Fruit fly (Drosophila melanogaster) whole organism, wandering third instar larva: ENCODE results near the gene Scsalpha2.

Experiments used
- CG32264 ChIP-seq: fragments of 200-800 bp; sonication (Bioruptor generic); optimal IDR thresholded peaks from 2 replicates; lab custom pipeline; 2016; ENCODE audit warnings: missing biosample characterization, missing genetic modification characterization
- CG9705 ChIP-seq: fragments of 200-800 bp; sonication (Bioruptor generic); optimal IDR thresholded peaks from 2 replicates; lab custom pipeline; 2018; ENCODE audit warnings: missing biosample characterization, mild to moderate bottlenecking, missing genetic modification characterization
- CrebA ChIP-seq: fragments of 200-800 bp; sonication (Bioruptor generic); optimal IDR thresholded peaks from 2 replicates; lab custom pipeline; 2016; ENCODE audit warnings: missing biosample characterization, mild to moderate bottlenecking, missing genetic modification characterization, borderline replicate concordance
- Dif ChIP-seq: fragments of 200-275, 200-300 bp; sonication (Bioruptor generic); optimal IDR thresholded peaks from 2 replicates; lab custom pipeline; 2018; ENCODE audit warnings: missing biosample characterization, missing genetic modification characterization; ENCODE audit not compliant: partially characterized antibody
- HLH106 ChIP-seq: fragments of 200-800 bp; optimal IDR thresholded peaks from 3 replicates; lab custom pipeline; 2019; ENCODE audit warnings: missing biosample characterization, mild to moderate bottlenecking, missing genetic modification characterization, moderate library complexity
- Hr78 ChIP-seq: fragments of >200 bp; optimal IDR thresholded peaks from 2 replicates; lab custom pipeline; 2017; ENCODE audit warnings: missing biosample characterization, missing genetic modification characterization
- Hr83 ChIP-seq: fragments of 200-300 bp; sonication (Bioruptor generic); optimal IDR thresholded peaks from 2 replicates; lab custom pipeline; 2016; ENCODE audit warnings: missing biosample characterization, mild to moderate bottlenecking, missing genetic modification characterization, moderate library complexity; ENCODE audit not compliant: poor library complexity, severe bottlenecking
- Mio ChIP-seq: sonication (Bioruptor generic); optimal IDR thresholded peaks from 2 replicates; lab custom pipeline; 2016; ENCODE audit warnings: missing biosample characterization, missing genetic modification characterization
- Myc ChIP-seq: fragments of >200 bp; optimal IDR thresholded peaks from 2 replicates; lab custom pipeline; 2017
- OdsH ChIP-seq: fragments of 200-800 bp; sonication (Bioruptor generic); optimal IDR thresholded peaks from 2 replicates; lab custom pipeline; 2016; ENCODE audit warnings: missing biosample characterization, mild to moderate bottlenecking, missing genetic modification characterization
- Sp1 ChIP-seq: fragments of 200-800 bp; sonication (Bioruptor generic); optimal IDR thresholded peaks from 3 replicates; lab custom pipeline; 2019; ENCODE audit warnings: missing biosample characterization, mild to moderate bottlenecking, missing genetic modification characterization, moderate library complexity
- dmrt93B ChIP-seq: fragments of 200-800 bp; sonication (Bioruptor generic); optimal IDR thresholded peaks from 2 replicates; lab custom pipeline; 2018; ENCODE audit warnings: missing biosample characterization, mild to moderate bottlenecking, missing genetic modification characterization
- fru ChIP-seq: fragments of 200-800 bp; sonication (Bioruptor generic); optimal IDR thresholded peaks from 3 replicates; lab custom pipeline; 2016; ENCODE audit warnings: missing biosample characterization, mild to moderate bottlenecking, missing genetic modification characterization
- h ChIP-seq: fragments of 200-800 bp; sonication (Bioruptor generic); optimal IDR thresholded peaks from 3 replicates; lab custom pipeline; 2016; ENCODE audit warnings: missing biosample characterization, mild to moderate bottlenecking, missing genetic modification characterization
- lola ChIP-seq: fragments of >200 bp; optimal IDR thresholded peaks from 2 replicates; lab custom pipeline; 2017; ENCODE audit warnings: missing biosample characterization, missing genetic modification characterization
- pan ChIP-seq: fragments of >200 bp; optimal IDR thresholded peaks from 2 replicates; lab custom pipeline; 2017
- psq ChIP-seq: fragments of 200-800 bp; sonication (Bioruptor generic); optimal IDR thresholded peaks from 3 replicates; lab custom pipeline; 2017; ENCODE audit warnings: missing biosample characterization, mild to moderate bottlenecking, missing genetic modification characterization, moderate library complexity
- sage ChIP-seq: fragments of 200-800 bp; sonication (Bioruptor generic); optimal IDR thresholded peaks from 2 replicates; lab custom pipeline; 2016; ENCODE audit warnings: missing biosample characterization, mild to moderate bottlenecking, missing genetic modification characterization
- tai ChIP-seq: sonication (Bioruptor generic); optimal IDR thresholded peaks from 2 replicates; lab custom pipeline; 2016; ENCODE audit warnings: missing biosample characterization, missing genetic modification characterization
- usp ChIP-seq: fragments of >200 bp; optimal IDR thresholded peaks from 2 replicates; lab custom pipeline; 2017; ENCODE audit warnings: missing biosample characterization, missing genetic modification characterization

Gene Scsalpha2

dm6 chr3R:19460409-19461217 lies 2.3 kb downstream of the Scsalpha2 start, which contains the start of gene Dys (continued):
- TF ChIP-seq tai (peak; percentile 63), h (GFP tag; lab: Kevin White, UChicago) (peak; percentile 95), Hr83 (no peak), Dif (GFP tag; lab: Kevin White, UChicago) (no peak), usp (GFP tag; lab: Kevin White, UChicago) (no peak), Myc (lab: Kevin White, UChicago) (no peak), psq (peak; percentile 85), pan (lab: Kevin White, UChicago) (peak; percentile 72), sage (GFP tag; lab: Kevin White, UChicago) (peak; percentile 46), Sp1 (GFP tag; lab: Kevin White, UChicago) (peak; percentile 79), HLH106 (tag; lab: Kevin White, UChicago) (peak; percentile 84), lola (GFP tag; lab: Kevin White, UChicago) (no peak)
- TF ChIP-seq, all 38 proteins: peak for 28

- no peak for TF ChIP-seq fru
- no peak for TF ChIP-seq CG32264 (GFP tag; lab: Kevin White, UChicago)
Observed at dm6 chr3R:19425099-19425498, 37.8 kb downstream of the Scsalpha2 start, which contains the start of gene CG3517. Gene CG3517, minus strand, starts transcription at chr3R:19425199.

- no peak for TF ChIP-seq h (GFP tag; lab: Kevin White, UChicago)
- no peak for TF ChIP-seq Hr78 (GFP tag; lab: Kevin White, UChicago)
- no peak for TF ChIP-seq OdsH (GFP tag; lab: Kevin White, UChicago)
- TF ChIP-seq dmrt93B (GFP tag; lab: Kevin White, UChicago): no peak
- no peak for TF ChIP-seq Mio
- no peak for TF ChIP-seq sage (GFP tag; lab: Kevin White, UChicago)
- no peak for TF ChIP-seq CrebA (GFP tag; lab: Kevin White, UChicago)
- TF ChIP-seq CG9705 (GFP tag; lab: Kevin White, UChicago): no peak
- TF ChIP-seq, all 38 proteins: peak for 0
Observed at dm6 chr3R:19412434-19412833, 50.4 kb downstream of the Scsalpha2 start, which contains the start of gene CG31221. Gene CG31221, plus strand, starts transcription at chr3R:19412689.
